Fruit fly (Drosophila melanogaster) whole organism, wandering third instar larva: ENCODE results near the gene CG13305.
A peak's percentile ranks its signal among the peaks of the same experiment; 100 is the strongest.

Source experiments
- Abd-B ChIP-seq: fragments of >200 bp; optimal IDR thresholded peaks from 2 replicates; lab custom pipeline; 2017; ENCODE audit warnings: missing biosample characterization, missing genetic modification characterization
- CG32264 ChIP-seq: fragments of 200-800 bp; sonication (Bioruptor generic); optimal IDR thresholded peaks from 2 replicates; lab custom pipeline; 2016; ENCODE audit warnings: missing biosample characterization, missing genetic modification characterization
- CG9705 ChIP-seq: fragments of 200-800 bp; sonication (Bioruptor generic); optimal IDR thresholded peaks from 2 replicates; lab custom pipeline; 2018; ENCODE audit warnings: missing biosample characterization, mild to moderate bottlenecking, missing genetic modification characterization
- CrebA ChIP-seq: fragments of 200-800 bp; sonication (Bioruptor generic); optimal IDR thresholded peaks from 2 replicates; lab custom pipeline; 2016; ENCODE audit warnings: missing biosample characterization, mild to moderate bottlenecking, missing genetic modification characterization, borderline replicate concordance
- Dif ChIP-seq: fragments of 200-275, 200-300 bp; sonication (Bioruptor generic); optimal IDR thresholded peaks from 2 replicates; lab custom pipeline; 2018; ENCODE audit warnings: missing biosample characterization, missing genetic modification characterization; ENCODE audit not compliant: partially characterized antibody
- GATAd ChIP-seq: sonication (Bioruptor generic); optimal IDR thresholded peaks from 2 replicates; lab custom pipeline; 2016; ENCODE audit warnings: missing biosample characterization, missing genetic modification characterization
- HLH106 ChIP-seq: fragments of 200-800 bp; optimal IDR thresholded peaks from 3 replicates; lab custom pipeline; 2019; ENCODE audit warnings: missing biosample characterization, mild to moderate bottlenecking, missing genetic modification characterization, moderate library complexity
- Hnf4 ChIP-seq: fragments of 200-800 bp; sonication (Bioruptor generic); optimal IDR thresholded peaks from 2 replicates; lab custom pipeline; 2016; ENCODE audit warnings: missing biosample characterization, mild to moderate bottlenecking, missing genetic modification characterization
- Hr78 ChIP-seq: fragments of >200 bp; optimal IDR thresholded peaks from 2 replicates; lab custom pipeline; 2017; ENCODE audit warnings: missing biosample characterization, missing genetic modification characterization
- Hr83 ChIP-seq: fragments of 200-300 bp; sonication (Bioruptor generic); optimal IDR thresholded peaks from 2 replicates; lab custom pipeline; 2016; ENCODE audit warnings: missing biosample characterization, mild to moderate bottlenecking, missing genetic modification characterization, moderate library complexity; ENCODE audit not compliant: poor library complexity, severe bottlenecking
- Jra ChIP-seq: sonication (Bioruptor generic); optimal IDR thresholded peaks from 2 replicates; lab custom pipeline; 2016; ENCODE audit warnings: missing biosample characterization, missing genetic modification characterization
- Mio ChIP-seq: sonication (Bioruptor generic); optimal IDR thresholded peaks from 2 replicates; lab custom pipeline; 2016; ENCODE audit warnings: missing biosample characterization, missing genetic modification characterization
- Myc ChIP-seq: fragments of >200 bp; optimal IDR thresholded peaks from 2 replicates; lab custom pipeline; 2017
- OdsH ChIP-seq: fragments of 200-800 bp; sonication (Bioruptor generic); optimal IDR thresholded peaks from 2 replicates; lab custom pipeline; 2016; ENCODE audit warnings: missing biosample characterization, mild to moderate bottlenecking, missing genetic modification characterization
- Rel ChIP-seq, 2 experiments: fragments of 200-800 bp; sonication (Bioruptor generic) in 1 of 2; optimal IDR thresholded peaks; 2 replicates in 1 of 2; 3 replicates in 1 of 2; lab custom pipeline; 2016 to 2019; ENCODE audit warnings: mild to moderate bottlenecking in 2 of 2, missing biosample characterization in 2 of 2, missing genetic modification characterization in 2 of 2, moderate library complexity in 1 of 2
- Sp1 ChIP-seq: fragments of 200-800 bp; sonication (Bioruptor generic); optimal IDR thresholded peaks from 3 replicates; lab custom pipeline; 2019; ENCODE audit warnings: missing biosample characterization, mild to moderate bottlenecking, missing genetic modification characterization, moderate library complexity
- Vsx2 ChIP-seq: fragments of 200-300, 225-300 bp; sonication (Bioruptor generic); optimal IDR thresholded peaks from 2 replicates; lab custom pipeline; 2018; ENCODE audit warnings: missing biosample characterization, missing genetic modification characterization; ENCODE audit not compliant: partially characterized antibody
- br ChIP-seq: fragments of 200-800 bp; sonication (Bioruptor generic); optimal IDR thresholded peaks from 2 replicates; lab custom pipeline; 2016; ENCODE audit warnings: missing biosample characterization, missing genetic modification characterization
- brk ChIP-seq: fragments of 200-800 bp; sonication (Bioruptor generic); optimal IDR thresholded peaks from 2 replicates; lab custom pipeline; 2016; ENCODE audit warnings: missing biosample characterization, mild to moderate bottlenecking, missing genetic modification characterization
- dl ChIP-seq, 2 experiments: fragments of 175-275, 200-275 bp in 1 of 2; fragments of 200-275 bp in 1 of 2; sonication (Bioruptor generic); optimal IDR thresholded peaks; lab custom pipeline; 2018; ENCODE audit warnings: mild to moderate bottlenecking in 2 of 2, missing biosample characterization in 2 of 2, missing genetic modification characterization in 2 of 2, moderate library complexity in 2 of 2; ENCODE audit not compliant: partially characterized antibody in 2 of 2, insufficient read depth in 1 of 2
- dmrt93B ChIP-seq: fragments of 200-800 bp; sonication (Bioruptor generic); optimal IDR thresholded peaks from 2 replicates; lab custom pipeline; 2018; ENCODE audit warnings: missing biosample characterization, mild to moderate bottlenecking, missing genetic modification characterization
- dsf ChIP-seq: sonication (Bioruptor generic); optimal IDR thresholded peaks from 2 replicates; lab custom pipeline; 2016; ENCODE audit warnings: missing biosample characterization, missing genetic modification characterization, borderline replicate concordance
- ey ChIP-seq: fragments of 200-800 bp; sonication (Bioruptor generic); optimal IDR thresholded peaks from 2 replicates; lab custom pipeline; 2016; ENCODE audit warnings: missing biosample characterization, missing genetic modification characterization
- foxo ChIP-seq, 2 experiments: fragments of 200-800 bp; sonication (Bioruptor generic); optimal IDR thresholded peaks; 2 replicates in 1 of 2; 3 replicates in 1 of 2; lab custom pipeline; 2016 to 2017; ENCODE audit warnings: missing biosample characterization in 2 of 2, missing genetic modification characterization in 2 of 2
- fru ChIP-seq: fragments of 200-800 bp; sonication (Bioruptor generic); optimal IDR thresholded peaks from 3 replicates; lab custom pipeline; 2016; ENCODE audit warnings: missing biosample characterization, mild to moderate bottlenecking, missing genetic modification characterization
- h ChIP-seq: fragments of 200-800 bp; sonication (Bioruptor generic); optimal IDR thresholded peaks from 3 replicates; lab custom pipeline; 2016; ENCODE audit warnings: missing biosample characterization, mild to moderate bottlenecking, missing genetic modification characterization
- jim ChIP-seq: fragments of 175-275, 200-325 bp; sonication (Bioruptor generic); optimal IDR thresholded peaks from 2 replicates; lab custom pipeline; 2016; ENCODE audit warnings: missing biosample characterization, mild to moderate bottlenecking, missing genetic modification characterization
- lola ChIP-seq: fragments of >200 bp; optimal IDR thresholded peaks from 2 replicates; lab custom pipeline; 2017; ENCODE audit warnings: missing biosample characterization, missing genetic modification characterization
- pan ChIP-seq: fragments of >200 bp; optimal IDR thresholded peaks from 2 replicates; lab custom pipeline; 2017
- psq ChIP-seq: fragments of 200-800 bp; sonication (Bioruptor generic); optimal IDR thresholded peaks from 3 replicates; lab custom pipeline; 2017; ENCODE audit warnings: missing biosample characterization, mild to moderate bottlenecking, missing genetic modification characterization, moderate library complexity
- rgr ChIP-seq: fragments of 200-800 bp; sonication (Bioruptor generic); optimal IDR thresholded peaks from 3 replicates; lab custom pipeline; 2016; ENCODE audit warnings: missing biosample characterization, mild to moderate bottlenecking, missing genetic modification characterization
- sage ChIP-seq: fragments of 200-800 bp; sonication (Bioruptor generic); optimal IDR thresholded peaks from 2 replicates; lab custom pipeline; 2016; ENCODE audit warnings: missing biosample characterization, mild to moderate bottlenecking, missing genetic modification characterization
- sv ChIP-seq: fragments of 200-800 bp; sonication (Bioruptor generic); optimal IDR thresholded peaks from 3 replicates; lab custom pipeline; 2016; ENCODE audit warnings: missing biosample characterization, missing genetic modification characterization
- usp ChIP-seq: fragments of >200 bp; optimal IDR thresholded peaks from 2 replicates; lab custom pipeline; 2017; ENCODE audit warnings: missing biosample characterization, missing genetic modification characterization
- woc ChIP-seq: sonication (Bioruptor generic); optimal IDR thresholded peaks from 2 replicates; lab custom pipeline; 2016; ENCODE audit warnings: missing biosample characterization, mild to moderate bottlenecking, missing genetic modification characterization

CG13305 gene

dm6 chr3L:8657429-8657754 is 10.8 kb upstream of the CG13305 start (continued):
- TF ChIP-seq Hr78 (GFP tag; lab: Kevin White, UChicago) (no peak), lola (no peak), CG9705 (peak; percentile 62), dmrt93B (GFP tag; lab: Kevin White, UChicago) (peak; percentile 55), GATAd (GFP tag; lab: Kevin White, UChicago) (no peak), Vsx2 (GFP tag; lab: Kevin White, UChicago) (no peak), dl (GFP tag; optimal IDR thresholded peaks at IDR 0.05; lab: Kevin White, UChicago; ENCODE audit: insufficient read depth in 1 of 2, partially characterized antibody in 2 of 2) (no peak), CrebA (GFP tag; lab: Kevin White, UChicago) (no peak), dsf (GFP tag; lab: Kevin White, UChicago) (no peak), usp (GFP tag; lab: Kevin White, UChicago) (no peak)
- TF ChIP-seq, all 38 proteins: peak for 20

dm6 chr3L:8656725-8657428 is 10.3 kb upstream of the CG13305 start:
- no peak for TF ChIP-seq pan (lab: Kevin White, UChicago)
- peak; percentile 91 for TF ChIP-seq rgr (GFP tag; lab: Kevin White, UChicago)
- TF ChIP-seq Rel (GFP tag; optimal IDR thresholded peaks at IDR 0.05; lab: Kevin White, UChicago): peak; percentile 54
- no peak for TF ChIP-seq Rel (tag; optimal IDR thresholded peaks at IDR 0.05; lab: Kevin White, UChicago)
- TF ChIP-seq h: peak; percentile 92
- no peak for TF ChIP-seq lola
- peak; percentile 62 for TF ChIP-seq Hnf4
- peak; percentile 73 for TF ChIP-seq CG9705
- TF ChIP-seq dsf (GFP tag; lab: Kevin White, UChicago): peak; percentile 41
- peak; percentile 92 for TF ChIP-seq fru (GFP tag; lab: Kevin White, UChicago)
- TF ChIP-seq GATAd (GFP tag; lab: Kevin White, UChicago): no peak
- TF ChIP-seq HLH106: peak; percentile 90
- peak; percentile 53 for TF ChIP-seq jim (GFP tag; lab: Kevin White, UChicago)
- TF ChIP-seq OdsH: peak; percentile 91
- peak; percentile 75 for TF ChIP-seq sage (GFP tag; lab: Kevin White, UChicago)
- peak; percentile 23 to 88 for TF ChIP-seq foxo (GFP tag; optimal IDR thresholded peaks at IDR 0.05; lab: Kevin White, UChicago)
- TF ChIP-seq dmrt93B (GFP tag; lab: Kevin White, UChicago): peak; percentile 94
- TF ChIP-seq br (GFP tag; lab: Kevin White, UChicago): peak; percentile 88
- TF ChIP-seq Myc (lab: Kevin White, UChicago): peak; percentile 2
- peak; percentile 73 for TF ChIP-seq woc (GFP tag; lab: Kevin White, UChicago)
- TF ChIP-seq CG32264 (GFP tag; lab: Kevin White, UChicago): peak; percentile 65
- TF ChIP-seq dl (GFP tag; optimal IDR thresholded peaks at IDR 0.05; lab: Kevin White, UChicago; ENCODE audit: insufficient read depth in 1 of 2, partially characterized antibody in 2 of 2): no peak
- TF ChIP-seq psq: peak; percentile 85
- TF ChIP-seq brk (GFP tag; lab: Kevin White, UChicago): peak; percentile 25
- peak; percentile 90 for TF ChIP-seq ey (GFP tag; lab: Kevin White, UChicago)
- no peak for TF ChIP-seq CrebA (GFP tag; lab: Kevin White, UChicago)
- peak; percentile 93 for TF ChIP-seq Sp1 (GFP tag; lab: Kevin White, UChicago)

- no peak for TF ChIP-seq HLH106
- TF ChIP-seq CG32264 (GFP tag; lab: Kevin White, UChicago): no peak
- TF ChIP-seq sv (GFP tag; lab: Kevin White, UChicago): no peak
- TF ChIP-seq Hnf4: no peak
- TF ChIP-seq psq: no peak
- TF ChIP-seq Abd-B (GFP tag; lab: Kevin White, UChicago): no peak
- TF ChIP-seq Hr83 (GFP tag; lab: Kevin White, UChicago): no peak
- TF ChIP-seq Jra (GFP tag; lab: Kevin White, UChicago): no peak
- TF ChIP-seq dsf (GFP tag; lab: Kevin White, UChicago): no peak
- no peak for TF ChIP-seq woc (GFP tag; lab: Kevin White, UChicago)
- no peak for TF ChIP-seq Dif (GFP tag; lab: Kevin White, UChicago)
- no peak for TF ChIP-seq Mio (GFP tag; lab: Kevin White, UChicago)
- no peak for TF ChIP-seq usp (GFP tag; lab: Kevin White, UChicago)
- no peak for TF ChIP-seq GATAd (GFP tag; lab: Kevin White, UChicago)
- no peak for TF ChIP-seq Rel (GFP tag; optimal IDR thresholded peaks at IDR 0.05; lab: Kevin White, UChicago)
- TF ChIP-seq Rel (tag; optimal IDR thresholded peaks at IDR 0.05; lab: Kevin White, UChicago): no peak
- no peak for TF ChIP-seq pan (lab: Kevin White, UChicago)
- no peak for TF ChIP-seq dmrt93B (GFP tag; lab: Kevin White, UChicago)
Measured at dm6 chr3L:8655217-8655896, 8.7 kb upstream of the CG13305 start.
